Worm (Caenorhabditis elegans): Measurements from ENCODE around the gene F45B8.5.

ce11 chrX:14975467-14976167, 9.8 kb downstream of the F45B8.5 start, which contains the start of gene F20D1.3:
- no peak for TF ChIP-seq ama-1 (optimal IDR thresholded peaks at IDR 0.05)
- TF ChIP-seq R02D3.7 (tag; optimal IDR thresholded peaks at IDR 0.05): no peak
- TF ChIP-seq egl-27 (tag; optimal IDR thresholded peaks at IDR 0.05): peak; percentile 38
- TF ChIP-seq elt-3 (tag; optimal IDR thresholded peaks at IDR 0.05): no peak
- no peak for TF ChIP-seq nhr-12 (tag; optimal IDR thresholded peaks at IDR 0.05)

All from whole organism, L2 larva.